Worm (Caenorhabditis elegans) whole organism, L4 larva: ENCODE measurements around the gene cyp-25A2.

Experiments
- D1046.2 ChIP-seq: fragments of 200-800 bp; sonication (Bioruptor generic); IDR thresholded peaks from 2 replicates; pipeline ENCODE4 v1.3.6; 2022; ENCODE audit warnings: missing genetic modification characterization, missing compliant biosample characterization
- F10B5.3 ChIP-seq: sonication (generic microtip); optimal IDR thresholded peaks from 2 replicates; lab custom pipeline; 2016; ENCODE audit warnings: mild to moderate bottlenecking, missing genetic modification characterization, missing compliant biosample characterization
- F49E8.2 ChIP-seq: sonication (generic microtip); optimal IDR thresholded peaks from 2 replicates; lab custom pipeline; 2016; ENCODE audit warnings: missing compliant biosample characterization, mild to moderate bottlenecking, missing genetic modification characterization, borderline replicate concordance
- T26A8.4 ChIP-seq: fragments of 200-800 bp; sonication (Bioruptor generic); IDR thresholded peaks from 2 replicates; pipeline ENCODE4 v1.3.6; 2022; ENCODE audit warnings: missing genetic modification characterization, missing compliant biosample characterization
- Y48G9A.11 ChIP-seq: fragments of 200-800 bp; sonication (Bioruptor generic); IDR thresholded peaks from 2 replicates; pipeline ENCODE4 v1.3.6; 2022; ENCODE audit warnings: missing genetic modification reagents, missing genetic modification characterization, missing compliant biosample characterization
- Y75B8A.6 ChIP-seq: fragments of 200-800 bp; sonication (Bioruptor generic); IDR thresholded peaks from 2 replicates; pipeline ENCODE4 v1.3.6; 2022; ENCODE audit warnings: missing genetic modification reagents, missing genetic modification characterization, missing compliant biosample characterization
- ZK337.2 ChIP-seq: fragments of 200-800 bp; sonication (Bioruptor generic); IDR thresholded peaks from 2 replicates; pipeline ENCODE4 v1.3.6; 2022; ENCODE audit warnings: missing genetic modification reagents, missing genetic modification characterization, missing compliant biosample characterization
- aly-2 ChIP-seq: sonication (generic microtip); optimal IDR thresholded peaks from 2 replicates; lab custom pipeline; 2018; ENCODE audit warnings: missing biosample characterization, missing genetic modification characterization
- arid-1 ChIP-seq: fragments of 200-800 bp; sonication (Bioruptor generic); conservative IDR thresholded peaks from 2 replicates; pipeline ENCODE4 v1.3.6; 2022; ENCODE audit warnings: missing genetic modification reagents, missing genetic modification characterization, missing compliant biosample characterization
- attf-4 ChIP-seq: sonication (generic microtip); optimal IDR thresholded peaks from 3 replicates; lab custom pipeline; 2017; ENCODE audit warnings: missing biosample characterization, missing genetic modification characterization
- ceh-20 ChIP-seq: fragments of 200-800 bp; sonication (Bioruptor generic); IDR thresholded peaks from 2 replicates; pipeline ENCODE4 v1.3.6; 2022; ENCODE audit warnings: missing genetic modification reagents, missing genetic modification characterization, missing compliant biosample characterization
- ceh-32 ChIP-seq: sonication (generic microtip); optimal IDR thresholded peaks from 2 replicates; lab custom pipeline; 2016; ENCODE audit warnings: mild to moderate bottlenecking, missing genetic modification characterization, missing compliant biosample characterization; ENCODE audit not compliant: poor library complexity
- ceh-62 ChIP-seq: sonication (generic microtip); optimal IDR thresholded peaks from 2 replicates; lab custom pipeline; 2017; ENCODE audit warnings: missing biosample characterization, missing genetic modification characterization
- ces-1 ChIP-seq: fragments of 150-350 bp; sonication (generic microtip); optimal IDR thresholded peaks from 4 replicates; lab custom pipeline; 2014; ENCODE audit warnings: missing biosample characterization, missing genetic modification reagents, missing genetic modification characterization
- cey-2 ChIP-seq: sonication (generic microtip); optimal IDR thresholded peaks from 3 replicates; lab custom pipeline; 2017; ENCODE audit warnings: missing genetic modification characterization, mild to moderate bottlenecking, missing compliant biosample characterization, antibody characterized with exemption, borderline replicate concordance; ENCODE audit not compliant: insufficient read depth
- ctbp-1 ChIP-seq: fragments of 200-800 bp; sonication (Bioruptor generic); IDR thresholded peaks from 2 replicates; pipeline ENCODE4 v1.3.6; 2022; ENCODE audit warnings: missing genetic modification reagents, missing genetic modification characterization, missing compliant biosample characterization
- daf-16 ChIP-seq, 3 experiments: sonication (generic microtip); optimal IDR thresholded peaks; 2 replicates each; lab custom pipeline; 2016 to 2017; ENCODE audit warnings: missing genetic modification characterization in 3 of 3, missing genetic modification reagents in 3 of 3, mild to moderate bottlenecking in 2 of 3, missing compliant biosample characterization in 2 of 3, missing biosample characterization in 1 of 3, moderate library complexity in 1 of 3
- dmd-6 ChIP-seq: fragments of 200-800 bp; sonication (Bioruptor generic); IDR thresholded peaks from 2 replicates; pipeline ENCODE4 v1.3.6; 2022; ENCODE audit warnings: missing genetic modification reagents, missing genetic modification characterization, missing compliant biosample characterization
- dmd-9 ChIP-seq: fragments of 200-800 bp; sonication (Bioruptor generic); IDR thresholded peaks from 2 replicates; pipeline ENCODE4 v1.3.6; 2022; ENCODE audit warnings: missing genetic modification reagents, missing genetic modification characterization, missing compliant biosample characterization
- dve-1 ChIP-seq: sonication (generic microtip); optimal IDR thresholded peaks from 2 replicates; lab custom pipeline; 2017; ENCODE audit warnings: antibody characterized with exemption, mild to moderate bottlenecking, missing genetic modification characterization, missing compliant biosample characterization; ENCODE audit not compliant: insufficient read depth
- egl-43 ChIP-seq: fragments of 200-800 bp; sonication (Bioruptor generic); IDR thresholded peaks from 2 replicates; pipeline ENCODE4 v1.3.6; 2022; ENCODE audit warnings: missing genetic modification reagents, missing genetic modification characterization, missing compliant biosample characterization
- fkh-10 ChIP-seq: fragments of 150-350 bp; optimal IDR thresholded peaks from 2 replicates; lab custom pipeline; 2014; ENCODE audit warnings: missing biosample characterization, missing genetic modification reagents, missing genetic modification characterization
- gei-8 ChIP-seq: fragments of 200-800 bp; sonication (Bioruptor generic); optimal IDR thresholded peaks from 2 replicates; lab custom pipeline; 2018; ENCODE audit warnings: mild to moderate bottlenecking, missing genetic modification characterization, missing compliant biosample characterization
- hif-1 ChIP-seq, 2 experiments: sonication (generic microtip); optimal IDR thresholded peaks; 2 replicates each; lab custom pipeline; 2016 to 2017; ENCODE audit warnings: missing compliant biosample characterization in 2 of 2, missing genetic modification characterization in 2 of 2, missing genetic modification reagents in 2 of 2, missing genotype in 2 of 2, mild to moderate bottlenecking in 1 of 2
- hlh-30 ChIP-seq: sonication (generic microtip); optimal IDR thresholded peaks from 2 replicates; lab custom pipeline; 2017; ENCODE audit warnings: antibody characterized with exemption, mild to moderate bottlenecking, missing genetic modification characterization, missing compliant biosample characterization; ENCODE audit not compliant: insufficient read depth
- jun-1 ChIP-seq: fragments of 150-350 bp; optimal IDR thresholded peaks from 2 replicates; lab custom pipeline; 2014; ENCODE audit warnings: missing biosample characterization, missing genetic modification reagents, missing genetic modification characterization
- lin-13 ChIP-seq: fragments of 150-350 bp; optimal IDR thresholded peaks from 2 replicates; lab custom pipeline; 2014; ENCODE audit warnings: missing biosample characterization, missing genetic modification reagents, missing genetic modification characterization
- lin-38 ChIP-seq: fragments of 200-800 bp; sonication (Bioruptor generic); IDR thresholded peaks from 2 replicates; pipeline ENCODE4 v1.3.6; 2022; ENCODE audit warnings: missing genetic modification reagents, missing genetic modification characterization, missing compliant biosample characterization
- lir-3 ChIP-seq: sonication (generic microtip); optimal IDR thresholded peaks from 2 replicates; lab custom pipeline; 2016; ENCODE audit warnings: mild to moderate bottlenecking, missing genetic modification characterization, missing compliant biosample characterization
- madf-9 ChIP-seq: fragments of 200-800 bp; sonication (Bioruptor generic); conservative IDR thresholded peaks from 2 replicates; pipeline ENCODE4 v1.3.6; 2022; ENCODE audit warnings: missing genetic modification reagents, missing genetic modification characterization, missing compliant biosample characterization
- mdl-1 ChIP-seq, 2 experiments: fragments of 150-350 bp in 1 of 2; sonication (generic microtip) in 1 of 2; optimal IDR thresholded peaks; 2 replicates each; lab custom pipeline; 2014 to 2017; ENCODE audit warnings: missing biosample characterization in 2 of 2, missing genetic modification characterization in 2 of 2
- mxl-3 ChIP-seq: fragments of 200-800 bp; sonication (Bioruptor generic); optimal IDR thresholded peaks from 2 replicates; lab custom pipeline; 2018; ENCODE audit warnings: mild to moderate bottlenecking, missing genetic modification characterization, missing compliant biosample characterization
- nhr-11 ChIP-seq: fragments of 150-350 bp; optimal IDR thresholded peaks from 2 replicates; lab custom pipeline; 2014; ENCODE audit warnings: missing biosample characterization, missing genetic modification characterization
- nhr-237 ChIP-seq: sonication (generic microtip); optimal IDR thresholded peaks from 2 replicates; lab custom pipeline; 2017; ENCODE audit warnings: missing biosample characterization, missing genetic modification characterization
- nhr-41 ChIP-seq: fragments of 200-800 bp; sonication (Bioruptor generic); IDR thresholded peaks from 2 replicates; pipeline ENCODE4 v1.3.6; 2022; ENCODE audit warnings: missing genetic modification reagents, missing genetic modification characterization, missing compliant biosample characterization
- nhr-42 ChIP-seq: fragments of 200-800 bp; sonication (Bioruptor generic); IDR thresholded peaks from 2 replicates; pipeline ENCODE4 v1.3.6; 2022; ENCODE audit warnings: missing genetic modification characterization, missing compliant biosample characterization
- nhr-76 ChIP-seq: fragments of 150-350 bp; optimal IDR thresholded peaks from 2 replicates; lab custom pipeline; 2014; ENCODE audit warnings: missing biosample characterization, missing genetic modification characterization
- pha-4 ChIP-seq, 2 experiments: fragments of 150-350 bp in 1 of 2; fragments of 200-800 bp in 1 of 2; sonication (Bioruptor generic) in 1 of 2; IDR thresholded peaks in 1 of 2; optimal IDR thresholded peaks in 1 of 2; 2 replicates each; pipeline versions ENCODE4 v1.3.6 to Lab custom; 2014 to 2022; ENCODE audit warnings: missing genetic modification characterization in 2 of 2, missing genetic modification reagents in 2 of 2, missing biosample characterization in 1 of 2, missing compliant biosample characterization in 1 of 2
- php-3 ChIP-seq: fragments of 200-800 bp; sonication (Bioruptor generic); IDR thresholded peaks from 2 replicates; pipeline ENCODE4 v1.3.6; 2022; ENCODE audit warnings: missing genetic modification reagents, missing genetic modification characterization, missing compliant biosample characterization
- rbr-2 ChIP-seq: sonication (generic microtip); optimal IDR thresholded peaks from 2 replicates; lab custom pipeline; 2016; ENCODE audit warnings: missing genotype, missing genetic modification characterization, missing compliant biosample characterization
- sdz-12 ChIP-seq: fragments of 200-800 bp; sonication (Bioruptor generic); optimal IDR thresholded peaks from 2 replicates; lab custom pipeline; 2018; ENCODE audit warnings: mild to moderate bottlenecking, missing genetic modification characterization, missing compliant biosample characterization
- snpc-1.2 ChIP-seq: fragments of 200-800 bp; sonication (Bioruptor generic); IDR thresholded peaks from 2 replicates; pipeline ENCODE4 v1.3.6; 2022; ENCODE audit warnings: missing genetic modification reagents, missing genetic modification characterization, missing compliant biosample characterization
- snpc-4 ChIP-seq: fragments of 150-350 bp; optimal IDR thresholded peaks from 2 replicates; lab custom pipeline; 2014; ENCODE audit warnings: missing biosample characterization, missing genetic modification characterization
- tag-97 ChIP-seq: fragments of 200-800 bp; sonication (Bioruptor generic); IDR thresholded peaks from 2 replicates; pipeline ENCODE4 v1.3.6; 2022; ENCODE audit warnings: missing genetic modification characterization, missing compliant biosample characterization
- unc-39 ChIP-seq: sonication (generic microtip); optimal IDR thresholded peaks from 2 replicates; lab custom pipeline; 2017; ENCODE audit warnings: missing biosample characterization, missing genetic modification characterization
- zfp-3 ChIP-seq: fragments of 200-800 bp; sonication (Bioruptor generic); conservative IDR thresholded peaks from 2 replicates; pipeline ENCODE4 v1.3.6; 2022; ENCODE audit warnings: missing genetic modification reagents, missing genetic modification characterization, missing compliant biosample characterization
- zip-11 ChIP-seq: fragments of 200-800 bp; sonication (Bioruptor generic); IDR thresholded peaks from 2 replicates; pipeline ENCODE4 v1.3.6; 2022; ENCODE audit warnings: missing genetic modification characterization, missing compliant biosample characterization
- zip-2 ChIP-seq: fragments of 150-350 bp; optimal IDR thresholded peaks from 2 replicates; lab custom pipeline; 2014; ENCODE audit warnings: missing biosample characterization, missing genetic modification characterization
- ztf-7 ChIP-seq: fragments of 150-350 bp; optimal IDR thresholded peaks from 2 replicates; lab custom pipeline; 2014; ENCODE audit warnings: missing biosample characterization, missing genetic modification characterization

Gene cyp-25A2

ce11 chrIII:3820134-3820533 lies 14.9 kb upstream of the cyp-25A2 start (continued):
- TF ChIP-seq T26A8.4 (GFP tag; lab: Robert Waterston, UW) (peak; percentile 67), zip-2 (tag; lab: Kevin White, UChicago) (no peak), ces-1 (GFP tag; lab: Kevin White, UChicago) (no peak), nhr-237 (tag; lab: Kevin White, UChicago) (no peak), mdl-1 (tag; optimal IDR thresholded peaks at IDR 0.05; lab: Kevin White, UChicago) (peak; percentile 43 to 86), madf-9 (GFP tag; lab: Robert Waterston, UW) (no peak), F10B5.3 (tag; lab: Kevin White, UChicago) (no peak), F49E8.2 (tag; lab: Kevin White, UChicago) (no peak), hlh-30 (tag; lab: Kevin White, UChicago) (peak; percentile 93), php-3 (no peak), unc-39 (tag; lab: Kevin White, UChicago) (no peak), hif-1 (tag; optimal IDR thresholded peaks at IDR 0.05; lab: Kevin White, UChicago) (peak in 1 of 2 experiments; percentile 51), zfp-3 (GFP tag; lab: Robert Waterston, UW) (no peak), ctbp-1 (GFP tag; lab: Robert Waterston, UW) (peak; percentile 9; the same call in 1 of the 2 replicates), D1046.2 (GFP tag; lab: Robert Waterston, UW) (no peak), rbr-2 (tag; lab: Kevin White, UChicago) (peak; percentile 50), egl-43 (GFP tag; lab: Robert Waterston, UW) (peak; percentile 78), daf-16 (GFP tag; optimal IDR thresholded peaks at IDR 0.05; lab: Kevin White, UChicago) (no peak), daf-16 (tag; optimal IDR thresholded peaks at IDR 0.05; lab: Kevin White, UChicago) (peak; percentile 12), snpc-1.2 (GFP tag; lab: Robert Waterston, UW) (no peak), ceh-62 (no peak), ceh-32 (no peak), nhr-76 (tag; lab: Kevin White, UChicago) (no peak), dve-1 (tag; lab: Kevin White, UChicago) (peak; percentile 78), sdz-12 (GFP tag; lab: Kevin White, UChicago) (no peak), aly-2 (tag; lab: Kevin White, UChicago) (no peak), lin-13 (GFP tag; lab: Kevin White, UChicago) (no peak), attf-4 (tag; lab: Kevin White, UChicago) (no peak), snpc-4 (tag; lab: Kevin White, UChicago) (no peak), gei-8 (no peak), fkh-10 (no peak), lir-3 (tag; lab: Kevin White, UChicago) (no peak), ceh-20 (GFP tag; lab: Robert Waterston, UW) (0 out of 2 replicates have a peak, but pooled peaks have one; percentile 10), dmd-6 (GFP tag; lab: Robert Waterston, UW) (peak; percentile 45), mxl-3 (peak; percentile 80), nhr-42 (GFP tag; lab: Robert Waterston, UW) (no peak), ztf-7 (tag; lab: Kevin White, UChicago) (peak; percentile 8), nhr-41 (GFP tag; lab: Robert Waterston, UW) (peak; percentile 50; the same call in 1 of the 2 replicates), cey-2 (tag; lab: Kevin White, UChicago) (no peak), lin-38 (GFP tag; lab: Robert Waterston, UW) (no peak), nhr-11 (tag; lab: Kevin White, UChicago) (peak; percentile 23), tag-97 (GFP tag; lab: Robert Waterston, UW) (no peak), pha-4 (GFP tag; IDR thresholded peaks at IDR 0.05; lab: Robert Waterston, UW) (no peak), pha-4 (tag; optimal IDR thresholded peaks at IDR 0.05; lab: Kevin White, UChicago) (no peak), zip-11 (no peak), ZK337.2 (GFP tag; lab: Robert Waterston, UW) (no peak), Y48G9A.11 (GFP tag; lab: Robert Waterston, UW) (no peak), dmd-9 (GFP tag; lab: Robert Waterston, UW) (no peak), arid-1 (GFP tag; lab: Robert Waterston, UW) (0 out of 2 replicates have a peak, but pooled peaks have one; percentile 32), jun-1 (tag; lab: Kevin White, UChicago) (no peak), Y75B8A.6 (no peak)
